Fruit fly (Drosophila melanogaster) whole organism, adult: ENCODE results near the gene wb.

Experiments
- CG14711 ChIP-seq: fragments of 200-800 bp; sonication (Bioruptor generic); optimal IDR thresholded peaks from 2 replicates; lab custom pipeline; 2018; ENCODE audit warnings: missing biosample characterization, mild to moderate bottlenecking, missing genetic modification characterization, moderate library complexity
- CG7101 ChIP-seq: fragments of 200-800 bp; sonication (Bioruptor generic); optimal IDR thresholded peaks from 2 replicates; lab custom pipeline; 2018; ENCODE audit warnings: missing biosample characterization, mild to moderate bottlenecking, missing genetic modification characterization, moderate library complexity
- Clk ChIP-seq: fragments of 200-800 bp; sonication (Bioruptor generic); optimal IDR thresholded peaks from 2 replicates; lab custom pipeline; 2017; ENCODE audit warnings: missing biosample characterization, missing genetic modification characterization
- Crg-1 ChIP-seq: fragments of 200-800 bp; sonication (Bioruptor generic); optimal IDR thresholded peaks from 2 replicates; lab custom pipeline; 2016; ENCODE audit warnings: missing biosample characterization, missing genetic modification characterization
- tj ChIP-seq: fragments of 200-800 bp; sonication (Bioruptor generic); optimal IDR thresholded peaks from 3 replicates; lab custom pipeline; 2017; ENCODE audit warnings: missing biosample characterization, mild to moderate bottlenecking, missing genetic modification characterization, moderate library complexity

DNA sequence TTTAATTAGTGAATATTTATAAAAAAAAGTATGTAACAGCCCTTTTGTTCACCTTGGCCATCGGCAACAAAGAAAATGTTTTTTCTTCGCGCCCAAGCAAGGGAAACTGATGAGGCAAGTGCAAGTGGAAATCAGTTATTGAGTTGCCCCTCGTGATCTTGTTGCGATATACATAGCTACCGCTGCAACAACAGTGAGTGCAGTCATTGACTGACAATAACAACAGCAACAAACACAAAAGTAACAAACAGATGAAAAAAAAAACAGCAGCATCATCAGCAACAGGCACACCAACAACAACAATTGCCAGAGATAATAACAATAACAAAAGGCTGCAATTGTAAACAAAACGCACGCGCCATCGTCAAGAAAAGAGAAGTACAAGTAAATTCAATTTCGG, 17.8 kb upstream of the wb start:
- TF ChIP-seq CG14711: no peak
- no peak for TF ChIP-seq Clk (GFP tag; lab: Kevin White, UChicago)
- TF ChIP-seq tj: no peak
- TF ChIP-seq Crg-1 (GFP tag; lab: Kevin White, UChicago): no peak
- no peak for TF ChIP-seq CG7101 (tag; lab: Kevin White, UChicago)
